Fruit fly (Drosophila melanogaster) whole organism, embryonic: ENCODE results near the gene rngo.

Source experiments
- Adf1 ChIP-seq: fragments of 200-800 bp; sonication (Bioruptor generic); IDR thresholded peaks from 2 replicates; pipeline ENCODE4 v1.3.6; 2022; ENCODE audit warnings: missing biosample characterization, missing genetic modification characterization
- Antp ChIP-seq: fragments of 200-800 bp; sonication (Bioruptor generic); optimal IDR thresholded peaks from 3 replicates; lab custom pipeline; 2016; ENCODE audit warnings: missing biosample characterization, missing genetic modification characterization
- Atf-2 ChIP-seq: fragments of 200-800 bp; sonication (Bioruptor generic); optimal IDR thresholded peaks from 2 replicates; lab custom pipeline; 2016; ENCODE audit warnings: missing biosample characterization, missing genetic modification characterization
- CG10267 ChIP-seq: fragments of 200-800 bp; sonication (Bioruptor generic); optimal IDR thresholded peaks from 2 replicates; lab custom pipeline; 2018; ENCODE audit warnings: missing biosample characterization, mild to moderate bottlenecking, missing genetic modification characterization, moderate library complexity
- CG11456 ChIP-seq: fragments of 200-800 bp; sonication (Bioruptor generic); IDR thresholded peaks from 3 replicates; pipeline ENCODE4 v1.3.6; 2022; ENCODE audit warnings: missing biosample characterization, missing genetic modification characterization
- CG13287 ChIP-seq: fragments of 200-800 bp; sonication (Bioruptor generic); IDR thresholded peaks from 2 replicates; pipeline ENCODE4 v1.3.6; 2022; ENCODE audit warnings: missing biosample characterization, missing genetic modification characterization; ENCODE audit not compliant: partially characterized antibody
- CG14014 ChIP-seq: fragments of 200-800 bp; sonication (Bioruptor generic); IDR thresholded peaks from 2 replicates; pipeline ENCODE4 v1.3.6; 2022; ENCODE audit warnings: missing biosample characterization, missing genetic modification characterization
- CG16863 ChIP-seq: fragments of 200-800 bp; sonication (Bioruptor generic); optimal IDR thresholded peaks from 3 replicates; lab custom pipeline; 2016; ENCODE audit warnings: missing biosample characterization, missing genetic modification characterization
- CG17186 ChIP-seq: fragments of 200-800 bp; sonication (Bioruptor generic); optimal IDR thresholded peaks from 3 replicates; lab custom pipeline; 2017; ENCODE audit warnings: missing biosample characterization, missing genetic modification reagents, missing genetic modification characterization
- CG17359 ChIP-seq: fragments of 200-800 bp; sonication (Bioruptor generic); optimal IDR thresholded peaks from 3 replicates; lab custom pipeline; 2018; ENCODE audit warnings: missing biosample characterization, mild to moderate bottlenecking, missing genetic modification characterization, moderate library complexity
- CG17912 ChIP-seq: fragments of 200-800 bp; sonication (Bioruptor generic); optimal IDR thresholded peaks from 2 replicates; lab custom pipeline; 2018; ENCODE audit warnings: missing biosample characterization, mild to moderate bottlenecking, missing genetic modification characterization
- CG2116 ChIP-seq: fragments of 200-800 bp; sonication (Bioruptor generic); optimal IDR thresholded peaks from 3 replicates; lab custom pipeline; 2018; ENCODE audit warnings: missing biosample characterization, mild to moderate bottlenecking, missing genetic modification characterization
- CG2120 ChIP-seq: fragments of 200-800 bp; sonication (Bioruptor generic); optimal IDR thresholded peaks from 3 replicates; lab custom pipeline; 2016; ENCODE audit warnings: missing biosample characterization, missing genetic modification characterization
- CG4360 ChIP-seq: fragments of 200-800 bp; sonication (Bioruptor generic); IDR thresholded peaks from 2 replicates; pipeline ENCODE4 v1.3.6; 2022; ENCODE audit warnings: missing biosample characterization, missing genetic modification characterization
- CG6854 ChIP-seq: fragments of 200-800 bp; sonication (Bioruptor generic); optimal IDR thresholded peaks from 3 replicates; lab custom pipeline; 2017; ENCODE audit warnings: missing biosample characterization, mild to moderate bottlenecking, missing genetic modification characterization
- CG9932 ChIP-seq: fragments of 200-800 bp; sonication (Bioruptor generic); IDR thresholded peaks from 2 replicates; pipeline ENCODE4 v1.3.6; 2022; ENCODE audit warnings: missing biosample characterization, missing genetic modification characterization
- CkIIα-i1 ChIP-seq: fragments of 200-800 bp; sonication (Bioruptor generic); IDR thresholded peaks from 2 replicates; pipeline ENCODE4 v1.3.6; 2022; ENCODE audit warnings: missing biosample characterization, missing genetic modification characterization
- Dek ChIP-seq: fragments of 200-800 bp; sonication (Bioruptor generic); optimal IDR thresholded peaks from 3 replicates; lab custom pipeline; 2019; ENCODE audit warnings: missing biosample characterization, mild to moderate bottlenecking, missing genetic modification characterization, moderate library complexity
- Drgx ChIP-seq: fragments of 200-800 bp; sonication (Bioruptor generic); IDR thresholded peaks from 2 replicates; pipeline ENCODE4 v1.3.6; 2022; ENCODE audit warnings: missing biosample characterization, missing genetic modification characterization
- E2f2 ChIP-seq: fragments of 200-800 bp; sonication (Bioruptor generic); IDR thresholded peaks from 2 replicates; pipeline ENCODE4 v1.3.6; 2022; ENCODE audit warnings: missing biosample characterization, missing genetic modification characterization
- Fer1 ChIP-seq: fragments of 200-800 bp; sonication (Bioruptor generic); optimal IDR thresholded peaks from 2 replicates; lab custom pipeline; 2017; ENCODE audit warnings: missing biosample characterization, mild to moderate bottlenecking, missing genetic modification characterization
- Fer3 ChIP-seq: fragments of 200-800 bp; sonication (Bioruptor generic); optimal IDR thresholded peaks from 2 replicates; lab custom pipeline; 2018; ENCODE audit warnings: missing biosample characterization, mild to moderate bottlenecking, missing genetic modification characterization, moderate library complexity
- HLH4C ChIP-seq: fragments of 200-800 bp; sonication (Bioruptor generic); IDR thresholded peaks from 3 replicates; pipeline ENCODE4 v1.3.6; 2022; ENCODE audit warnings: missing biosample characterization, missing genetic modification characterization; ENCODE audit not compliant: partially characterized antibody
- Jarid2 ChIP-seq: fragments of 200-800 bp; sonication (Bioruptor generic); optimal IDR thresholded peaks from 3 replicates; lab custom pipeline; 2017; ENCODE audit warnings: mild to moderate bottlenecking, missing biosample characterization, missing genetic modification reagents, missing genetic modification characterization
- Lhr ChIP-seq: fragments of 200-800 bp; sonication (Bioruptor generic); optimal IDR thresholded peaks from 3 replicates; lab custom pipeline; 2017; ENCODE audit warnings: mild to moderate bottlenecking, missing biosample characterization, missing genetic modification reagents, missing genetic modification characterization
- Med ChIP-seq: fragments of 200-800 bp; sonication (Bioruptor generic); peaks from one replicate; lab custom pipeline; 2016; ENCODE audit warnings: missing biosample characterization, missing genetic modification characterization, mild to moderate bottlenecking, inconsistent platforms, moderate library complexity
- Rfx ChIP-seq: fragments of 200-800 bp; sonication (Bioruptor generic); IDR thresholded peaks from 2 replicates; pipeline ENCODE4 v1.3.6; 2022; ENCODE audit warnings: missing biosample characterization, missing genetic modification characterization
- Stat92E ChIP-seq, 3 experiments: fragments of >200 bp in 2 of 3; fragments of 200-800 bp in 1 of 3; sonication (Bioruptor generic) in 1 of 3; optimal IDR thresholded peaks; 2 replicates each; lab custom pipeline; 2017 to 2019; ENCODE audit warnings: missing biosample characterization in 3 of 3, missing genetic modification characterization in 3 of 3, mild to moderate bottlenecking in 1 of 3, moderate library complexity in 1 of 3
- Trl ChIP-seq, 3 experiments: fragments of >200 bp in 2 of 3; fragments of 200-800 bp in 1 of 3; sonication (Bioruptor generic) in 1 of 3; optimal IDR thresholded peaks; 2 replicates in 1 of 3; 3 replicates in 2 of 3; lab custom pipeline; 2016 to 2017; ENCODE audit warnings: missing biosample characterization in 1 of 3, missing genetic modification characterization in 1 of 3
- bab2 ChIP-seq: fragments of 200-800 bp; sonication (Bioruptor generic); optimal IDR thresholded peaks from 2 replicates; lab custom pipeline; 2016; ENCODE audit warnings: missing biosample characterization, missing genetic modification characterization
- bigmax ChIP-seq: fragments of 200-800 bp; sonication (Bioruptor generic); optimal IDR thresholded peaks from 2 replicates; lab custom pipeline; 2018; ENCODE audit warnings: missing biosample characterization, mild to moderate bottlenecking, missing genetic modification characterization
- cg ChIP-seq: fragments of 200-800 bp; sonication (Bioruptor generic); optimal IDR thresholded peaks from 3 replicates; lab custom pipeline; 2019; ENCODE audit warnings: missing biosample characterization, mild to moderate bottlenecking, missing genetic modification characterization, moderate library complexity
- ci ChIP-seq: fragments of 200-800 bp; sonication (Bioruptor generic); IDR thresholded peaks from 3 replicates; pipeline ENCODE4 v1.3.6; 2022; ENCODE audit warnings: missing biosample characterization, missing genetic modification characterization
- dpn ChIP-seq, 2 experiments: fragments of 200-800 bp; sonication (Bioruptor generic); optimal IDR thresholded peaks; 3 replicates each; lab custom pipeline; 2016; ENCODE audit warnings: missing biosample characterization in 2 of 2, missing genetic modification characterization in 2 of 2
- fd3F ChIP-seq: fragments of 200-800 bp; sonication (Bioruptor generic); optimal IDR thresholded peaks from 2 replicates; lab custom pipeline; 2018; ENCODE audit warnings: missing biosample characterization, mild to moderate bottlenecking, missing genetic modification characterization, moderate library complexity
- gcm ChIP-seq: fragments of 200-800 bp; sonication (Bioruptor generic); optimal IDR thresholded peaks from 2 replicates; lab custom pipeline; 2019; ENCODE audit warnings: missing biosample characterization, mild to moderate bottlenecking, missing genetic modification characterization, moderate library complexity
- gro ChIP-seq: fragments of 200-800 bp; sonication (Bioruptor generic); optimal IDR thresholded peaks from 2 replicates; lab custom pipeline; 2016; ENCODE audit warnings: missing biosample characterization, missing genetic modification characterization
- inv ChIP-seq: fragments of 200-800 bp; sonication (Bioruptor generic); IDR thresholded peaks from 2 replicates; pipeline ENCODE4 v1.3.6; 2022; ENCODE audit warnings: missing biosample characterization, missing genetic modification characterization; ENCODE audit not compliant: partially characterized antibody
- odd ChIP-seq: fragments of 200-800 bp; sonication (Bioruptor generic); optimal IDR thresholded peaks from 2 replicates; lab custom pipeline; 2017; ENCODE audit warnings: missing biosample characterization, mild to moderate bottlenecking, missing genetic modification characterization
- pho ChIP-seq: fragments of 200-800 bp; sonication (Bioruptor generic); optimal IDR thresholded peaks from 2 replicates; lab custom pipeline; 2016; ENCODE audit warnings: missing biosample characterization, missing genetic modification characterization
- psq ChIP-seq: fragments of 200-800 bp; sonication (Bioruptor generic); optimal IDR thresholded peaks from 2 replicates; lab custom pipeline; 2017; ENCODE audit warnings: missing biosample characterization, missing genetic modification characterization
- sens ChIP-seq: fragments of 200-800 bp; sonication (Bioruptor generic); peaks from one replicate; lab custom pipeline; 2016; ENCODE audit warnings: missing biosample characterization, missing genetic modification characterization
- ssp ChIP-seq: fragments of 200-800 bp; sonication (Bioruptor generic); IDR thresholded peaks from 2 replicates; pipeline ENCODE4 v1.3.6; 2022; ENCODE audit warnings: missing biosample characterization, missing genetic modification characterization
- tup ChIP-seq: fragments of 200-800 bp; sonication (Bioruptor generic); optimal IDR thresholded peaks from 2 replicates; lab custom pipeline; 2016; ENCODE audit warnings: missing biosample characterization, mild to moderate bottlenecking, missing genetic modification characterization, moderate library complexity

rngo gene

DNA sequence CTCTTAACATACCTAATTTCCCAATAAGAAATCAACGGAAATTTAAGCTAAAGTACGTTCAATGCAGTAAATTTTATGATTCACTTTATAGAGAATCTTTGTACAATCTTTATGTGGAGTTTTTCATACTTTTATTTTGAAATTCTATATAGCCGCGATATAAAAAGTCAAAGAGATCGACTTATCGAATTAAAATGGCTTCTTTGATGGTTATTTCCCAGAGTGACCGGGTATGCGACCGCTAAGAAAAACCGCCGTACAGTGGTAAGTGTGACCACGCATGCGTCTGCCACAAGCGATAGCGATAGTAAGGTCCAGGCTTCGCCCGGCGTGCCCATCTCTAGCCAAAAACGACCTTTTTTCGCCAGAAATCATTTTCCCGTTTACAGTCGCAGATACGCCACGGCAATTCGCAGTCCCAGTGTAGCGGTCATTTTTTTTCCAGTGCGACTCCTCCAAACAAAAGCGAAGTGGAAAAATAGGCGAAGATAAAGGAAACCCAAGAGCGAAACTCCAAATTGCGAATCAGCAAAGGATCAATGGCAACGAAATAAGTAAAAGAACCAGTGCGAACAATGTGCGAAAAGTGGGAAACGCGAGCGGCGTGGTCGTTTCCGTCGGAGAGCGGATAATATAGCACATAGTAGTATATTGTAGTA lies 18.6 kb upstream of the rngo start, which contains the start of gene hang (continued):
- TF ChIP-seq gcm, result no peak
- peak; percentile 73 for TF ChIP-seq CG9932 (GFP tag; lab: Robert Waterston, UW)
- TF ChIP-seq Atf-2 (GFP tag; lab: Kevin White, UChicago), result peak; percentile 6
- peak; percentile 73 for TF ChIP-seq Fer1
- TF ChIP-seq Lhr (GFP tag; lab: Kevin White, UChicago), result peak; percentile 64
- TF ChIP-seq bab2 (GFP tag; lab: Kevin White, UChicago), result no peak
- TF ChIP-seq Antp (GFP tag; lab: Kevin White, UChicago), result peak; percentile 66
- TF ChIP-seq HLH4C (GFP tag; lab: Robert Waterston, UW), result peak; percentile 73
- TF ChIP-seq Fer3 (tag; lab: Kevin White, UChicago), result peak; percentile 21
- TF ChIP-seq CG2120, result peak; percentile 49
- peak; percentile 65 for TF ChIP-seq sens
- TF ChIP-seq inv (GFP tag; lab: Robert Waterston, UW), result peak; percentile 72
- peak; percentile 79 for TF ChIP-seq CG13287
- TF ChIP-seq Jarid2, result peak; percentile 84

DNA sequence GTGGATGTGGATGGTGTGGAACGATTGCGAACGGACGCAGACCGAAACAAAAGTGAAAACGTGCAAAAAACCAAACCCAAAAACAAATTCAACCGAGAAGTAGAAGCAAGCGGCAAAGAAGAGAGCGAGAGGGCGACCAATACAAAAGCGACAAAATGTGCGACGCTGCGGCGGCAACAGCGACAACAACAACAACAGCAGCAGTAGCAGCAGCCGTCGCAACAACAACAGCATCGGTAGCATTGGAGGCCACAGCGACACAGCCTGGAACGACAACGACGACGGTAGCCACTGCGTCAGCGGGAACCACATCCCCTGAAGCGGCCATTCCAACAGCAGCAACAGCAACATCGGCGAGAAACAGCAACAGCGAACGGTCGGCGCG lies 18.1 kb upstream of the rngo start:
- TF ChIP-seq CG4360 (GFP tag; lab: Robert Waterston, UW), result peak; percentile 87
- no peak for TF ChIP-seq tup (GFP tag; lab: Kevin White, UChicago)
- TF ChIP-seq Rfx (GFP tag; lab: Robert Waterston, UW), result 0 out of 2 replicates have a peak, but pooled peaks have one; percentile 6
- TF ChIP-seq CG11456 (GFP tag; lab: Robert Waterston, UW), result no peak
- no peak for TF ChIP-seq CG14014 (GFP tag; lab: Robert Waterston, UW)
- peak; percentile 16 for TF ChIP-seq cg (GFP tag; lab: Kevin White, UChicago)
- peak; percentile 8 for TF ChIP-seq odd (GFP tag; lab: Kevin White, UChicago)
- TF ChIP-seq Drgx (GFP tag; lab: Robert Waterston, UW), result peak; percentile 54; the same call in 1 of the 2 replicates
- no peak for TF ChIP-seq CG10267
- TF ChIP-seq Adf1 (GFP tag; lab: Robert Waterston, UW), result peak; percentile 23; the same call in 1 of the 2 replicates
- TF ChIP-seq CG2116, result no peak
- TF ChIP-seq Trl (optimal IDR thresholded peaks at IDR 0.05; lab: Kevin White, UChicago), result peak in 1 of 2 experiments; percentile 31
- TF ChIP-seq Trl (GFP tag; optimal IDR thresholded peaks at IDR 0.05; lab: Kevin White, UChicago), result no peak
- no peak for TF ChIP-seq ssp (GFP tag; lab: Robert Waterston, UW)
- TF ChIP-seq ci (GFP tag; lab: Robert Waterston, UW), result peak; percentile 51; the same call in 1 of the 3 replicates
- no peak for TF ChIP-seq pho (GFP tag; lab: Kevin White, UChicago)
- no peak for TF ChIP-seq dpn (GFP tag; optimal IDR thresholded peaks at IDR 0.05; lab: Kevin White, UChicago)

DNA sequence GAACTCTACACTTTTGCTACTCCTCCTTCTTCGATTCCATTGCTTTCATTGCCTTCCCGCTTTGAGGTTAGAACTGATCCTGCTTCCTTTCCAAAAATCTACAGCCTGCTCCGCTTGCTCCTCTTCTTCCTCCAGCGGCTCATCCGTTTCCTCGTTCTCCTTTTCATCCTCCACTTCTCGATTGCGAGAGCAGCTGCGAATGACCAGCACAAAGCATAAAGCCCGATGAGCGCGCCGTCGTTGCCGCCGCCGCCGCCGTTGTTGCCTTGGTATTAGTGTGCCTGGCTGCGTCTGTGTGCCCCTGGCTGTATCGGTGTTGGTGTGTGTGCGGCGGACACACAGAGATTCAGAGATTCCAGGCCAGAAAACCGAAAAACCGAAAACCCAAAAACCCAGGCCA lies 16.9 kb upstream of the rngo start:
- TF ChIP-seq Dek (no peak), CG17912 (GFP tag; lab: Kevin White, UChicago) (no peak), fd3F (GFP tag; lab: Kevin White, UChicago) (no peak), CG17186 (GFP tag; lab: Kevin White, UChicago) (no peak), gro (GFP tag; lab: Kevin White, UChicago) (no peak), Med (GFP tag; lab: Kevin White, UChicago) (peak; percentile 35), bigmax (peak; percentile 71), CG16863 (no peak), Adf1 (GFP tag; lab: Robert Waterston, UW) (peak; percentile 56), CkIIα-i1 (GFP tag; lab: Robert Waterston, UW) (no peak), CG6854 (GFP tag; lab: Kevin White, UChicago) (no peak), CG17359 (tag; lab: Kevin White, UChicago) (no peak), E2f2 (GFP tag; lab: Robert Waterston, UW) (no peak), Trl (optimal IDR thresholded peaks at IDR 0.05; lab: Kevin White, UChicago) (peak; percentile 4 to 14), Trl (GFP tag; optimal IDR thresholded peaks at IDR 0.05; lab: Kevin White, UChicago) (no peak), cg (GFP tag; lab: Kevin White, UChicago) (peak; percentile 71), psq (peak; percentile 72), Stat92E (GFP tag; optimal IDR thresholded peaks at IDR 0.05; lab: Kevin White, UChicago) (peak in 1 of 3 experiments; percentile 25)
